Fruit fly (Drosophila melanogaster) whole organism, pupa: ENCODE data around the gene CG42541.

ENCODE experiments used
- Ets98B ChIP-seq: fragments of 200-800 bp; sonication (Bioruptor generic); IDR thresholded peaks from 2 replicates; pipeline ENCODE4 v1.3.6; 2022; ENCODE audit warnings: missing biosample characterization, missing genetic modification characterization
- Pif1A ChIP-seq: fragments of 200-800 bp; sonication (Bioruptor generic); optimal IDR thresholded peaks from 3 replicates; lab custom pipeline; 2016; ENCODE audit warnings: missing biosample characterization, missing genetic modification characterization

- no peak for TF ChIP-seq Pif1A
- no peak for TF ChIP-seq Ets98B (GFP tag; lab: Robert Waterston, UW)
Measured at dm6 chrX:3862319-3862919, 68.0 kb downstream of the CG42541 start.
